Worm (Caenorhabditis elegans): ENCODE data around the gene F45D3.1.

DNA sequence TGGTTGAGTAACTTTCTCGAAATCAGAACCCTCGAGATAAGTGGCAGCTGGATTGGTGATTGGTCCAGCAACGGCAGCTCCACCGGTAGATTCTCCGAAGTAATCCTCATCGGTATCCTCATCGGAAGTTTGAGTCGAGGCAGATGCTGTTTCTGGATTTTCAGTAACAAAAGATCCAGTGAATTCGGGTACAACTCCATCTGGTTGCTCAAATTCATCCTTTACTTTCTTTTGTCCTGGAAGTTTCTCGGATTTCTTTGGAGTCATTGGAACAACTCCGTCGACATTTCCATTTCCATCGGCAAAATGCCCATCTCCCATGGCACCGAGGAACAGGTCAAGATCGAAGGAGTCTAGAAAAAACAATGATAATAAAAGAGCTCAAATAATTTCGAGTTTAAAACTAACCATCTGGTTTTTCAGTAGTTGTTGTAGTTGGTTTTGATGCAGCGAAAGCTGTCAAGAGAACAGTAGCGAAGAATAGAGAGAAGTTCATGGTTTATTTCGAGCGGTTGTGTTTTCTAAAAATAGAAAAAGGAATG lies 25.9 kb downstream of the F45D3.1 start, which contains the start of gene F45D3.4:
- TF ChIP-seq mel-28 (tag; optimal IDR thresholded peaks at IDR 0.05; ENCODE audit: borderline replicate concordance) (no peak), tbp1 (GFP tag; optimal IDR thresholded peaks at IDR 0.05) (no peak), lin-35 (GFP tag; optimal IDR thresholded peaks at IDR 0.05) (no peak), attf-5 (GFP tag; optimal IDR thresholded peaks at IDR 0.05) (no peak), Y53G8AR.9 (GFP tag; conservative IDR thresholded peaks at IDR 0.05) (no peak), somi-1 (GFP tag; optimal IDR thresholded peaks at IDR 0.05) (no peak), unc-62 (GFP tag; optimal IDR thresholded peaks at IDR 0.05) (no peak), him-1 (tag; optimal IDR thresholded peaks at IDR 0.05) (no peak), F49E8.2 (tag; optimal IDR thresholded peaks at IDR 0.05; ENCODE audit: insufficient read depth) (no peak), pha-4 (tag; optimal IDR thresholded peaks at IDR 0.05) (no peak), zim-3 (tag; optimal IDR thresholded peaks at IDR 0.05) (no peak), nhr-27 (tag; optimal IDR thresholded peaks at IDR 0.05) (no peak), ceh-40 (GFP tag; IDR thresholded peaks at IDR 0.05) (no peak), lsl-1 (GFP tag; optimal IDR thresholded peaks at IDR 0.05) (no peak)

Measured in whole organism, young adult.